Fruit fly (Drosophila melanogaster): Measurements from ENCODE around the gene CG1677.

DNA sequence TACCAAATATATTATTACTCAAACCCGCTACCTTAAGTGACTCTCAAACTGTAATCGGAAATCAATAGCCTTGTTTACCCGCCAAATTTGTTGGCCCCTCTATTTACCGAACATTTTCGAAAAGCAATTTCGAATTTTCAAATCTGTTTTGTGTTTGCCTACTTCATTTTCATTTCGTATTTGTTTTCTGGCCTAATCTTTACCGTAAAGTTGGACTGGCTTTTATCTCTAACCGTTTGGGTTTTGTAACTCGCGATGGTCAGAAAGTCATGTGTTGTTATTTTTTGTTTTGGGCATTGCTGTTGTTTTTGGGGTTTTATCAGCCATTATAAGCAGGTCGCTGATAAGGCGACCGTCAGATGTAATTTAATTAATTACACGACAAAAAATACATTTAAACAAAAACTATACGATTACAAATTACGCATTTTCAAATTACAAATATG lies 72.3 kb downstream of the CG1677 start:
- TF ChIP-seq usp (GFP tag; optimal IDR thresholded peaks at IDR 0.05) (no peak), psq (optimal IDR thresholded peaks at IDR 0.05) (no peak)

Measured in whole organism.